Fruit fly (Drosophila melanogaster) whole organism, embryonic: Measurements from ENCODE around the gene mfas.

ENCODE experiments used
- CG10209 ChIP-seq: fragments of 200-800 bp; sonication (Bioruptor generic); optimal IDR thresholded peaks from 3 replicates; lab custom pipeline; 2017; ENCODE audit warnings: missing biosample characterization, mild to moderate bottlenecking, missing genetic modification characterization, missing genetic modification reagents
- CG1024 ChIP-seq: fragments of 200-800 bp; sonication (Bioruptor generic); IDR thresholded peaks from 2 replicates; pipeline ENCODE4 v1.3.6; 2022; ENCODE audit warnings: missing biosample characterization, missing genetic modification characterization
- CG13287 ChIP-seq: fragments of 200-800 bp; sonication (Bioruptor generic); IDR thresholded peaks from 2 replicates; pipeline ENCODE4 v1.3.6; 2022; ENCODE audit warnings: missing biosample characterization, missing genetic modification characterization; ENCODE audit not compliant: partially characterized antibody
- CG13775 ChIP-seq: fragments of 200-800 bp; sonication (Bioruptor generic); optimal IDR thresholded peaks from 3 replicates; lab custom pipeline; 2017; ENCODE audit warnings: missing biosample characterization, mild to moderate bottlenecking, missing genetic modification characterization
- CG13894 ChIP-seq: fragments of 200-800 bp; sonication (Bioruptor generic); optimal IDR thresholded peaks from 3 replicates; lab custom pipeline; 2018; ENCODE audit warnings: missing biosample characterization, mild to moderate bottlenecking, missing genetic modification characterization, moderate library complexity
- CG15269 ChIP-seq: fragments of 200-800 bp; sonication (Bioruptor generic); optimal IDR thresholded peaks from 2 replicates; lab custom pipeline; 2018; ENCODE audit warnings: missing biosample characterization, mild to moderate bottlenecking, missing genetic modification characterization, moderate library complexity
- CG1602 ChIP-seq: fragments of 200-800 bp; sonication (Bioruptor generic); optimal IDR thresholded peaks from 3 replicates; lab custom pipeline; 2016; ENCODE audit warnings: missing biosample characterization, missing genetic modification characterization
- CG3281 ChIP-seq: fragments of 200-800 bp; sonication (Bioruptor generic); optimal IDR thresholded peaks from 3 replicates; lab custom pipeline; 2017; ENCODE audit warnings: missing biosample characterization, mild to moderate bottlenecking, missing genetic modification characterization
- CG3838 ChIP-seq: fragments of 200-800 bp; sonication (Bioruptor generic); optimal IDR thresholded peaks from 3 replicates; lab custom pipeline; 2016; ENCODE audit warnings: missing biosample characterization, missing genetic modification characterization
- CG43689 ChIP-seq: fragments of 200-800 bp; sonication (Bioruptor generic); IDR thresholded peaks from 2 replicates; pipeline ENCODE4 v1.3.6; 2022; ENCODE audit warnings: missing biosample characterization, missing genetic modification characterization
- CG4707 ChIP-seq: fragments of 200-800 bp; sonication (Bioruptor generic); optimal IDR thresholded peaks from 2 replicates; lab custom pipeline; 2018; ENCODE audit warnings: missing biosample characterization, mild to moderate bottlenecking, missing genetic modification characterization, moderate library complexity
- CG5953 ChIP-seq: fragments of 200-800 bp; sonication (Bioruptor generic); IDR thresholded peaks from 2 replicates; pipeline ENCODE4 v1.3.6; 2022; ENCODE audit warnings: missing biosample characterization, missing genetic modification characterization
- CG6689 ChIP-seq: fragments of 200-800 bp; sonication (Bioruptor generic); IDR thresholded peaks from 2 replicates; pipeline ENCODE4 v1.3.6; 2022; ENCODE audit warnings: missing biosample characterization, missing genetic modification characterization
- CG6813 ChIP-seq: fragments of 200-800 bp; sonication (Bioruptor generic); optimal IDR thresholded peaks from 2 replicates; lab custom pipeline; 2017; ENCODE audit warnings: missing biosample characterization, missing genetic modification characterization, mild to moderate bottlenecking, moderate library complexity, missing genetic modification reagents
- CG7556 ChIP-seq: fragments of 200-800 bp; sonication (Bioruptor generic); optimal IDR thresholded peaks from 2 replicates; lab custom pipeline; 2017; ENCODE audit warnings: missing biosample characterization, mild to moderate bottlenecking, missing genetic modification characterization
- CG7786 ChIP-seq: fragments of 200-800 bp; sonication (Bioruptor generic); optimal IDR thresholded peaks from 2 replicates; lab custom pipeline; 2016; ENCODE audit warnings: missing biosample characterization, missing genetic modification characterization
- CG9876 ChIP-seq: fragments of 200-800 bp; sonication (Bioruptor generic); optimal IDR thresholded peaks from 2 replicates; lab custom pipeline; 2016; ENCODE audit warnings: missing biosample characterization, missing genetic modification characterization
- Camta ChIP-seq: fragments of 200-800 bp; sonication (Bioruptor generic); optimal IDR thresholded peaks from 2 replicates; lab custom pipeline; 2016; ENCODE audit warnings: missing biosample characterization, missing genetic modification characterization
- D ChIP-seq, 2 experiments: fragments of 200-800 bp in 1 of 2; fragments of >200 bp in 1 of 2; sonication (Bioruptor generic) in 1 of 2; optimal IDR thresholded peaks; 2 replicates in 1 of 2; 3 replicates in 1 of 2; lab custom pipeline; 2017; ENCODE audit warnings: mild to moderate bottlenecking in 1 of 2, missing biosample characterization in 1 of 2, missing genetic modification characterization in 1 of 2, missing genetic modification reagents in 1 of 2
- Deaf1 ChIP-seq: fragments of 200-800 bp; optimal IDR thresholded peaks from 3 replicates; lab custom pipeline; 2019; ENCODE audit warnings: missing biosample characterization, mild to moderate bottlenecking, missing genetic modification characterization, moderate library complexity
- Dip2 ChIP-seq: fragments of 200-800 bp; sonication (Bioruptor generic); IDR thresholded peaks from 2 replicates; pipeline ENCODE4 v1.3.6; 2022; ENCODE audit warnings: missing biosample characterization, missing genetic modification characterization
- HmgD ChIP-seq: fragments of 200-800 bp; sonication (Bioruptor generic); optimal IDR thresholded peaks from 3 replicates; lab custom pipeline; 2016; ENCODE audit warnings: missing biosample characterization, missing genetic modification characterization
- Hmx ChIP-seq: fragments of 200-800 bp; sonication (Bioruptor generic); optimal IDR thresholded peaks from 2 replicates; lab custom pipeline; 2016; ENCODE audit warnings: missing biosample characterization, missing genetic modification characterization
- MBD-R2 ChIP-seq: fragments of 200-800 bp; sonication (Bioruptor generic); IDR thresholded peaks from 2 replicates; pipeline ENCODE4 v1.3.6; 2022; ENCODE audit warnings: missing biosample characterization, missing genetic modification characterization
- MTF-1 ChIP-seq: fragments of 200-800 bp; sonication (Bioruptor generic); optimal IDR thresholded peaks from 2 replicates; lab custom pipeline; 2018; ENCODE audit warnings: missing biosample characterization, mild to moderate bottlenecking, missing genetic modification characterization, borderline replicate concordance
- Max ChIP-seq: fragments of 200-800 bp; sonication (Bioruptor generic); optimal IDR thresholded peaks from 2 replicates; lab custom pipeline; 2016; ENCODE audit warnings: missing biosample characterization, mild to moderate bottlenecking, missing genetic modification characterization
- Neu2 ChIP-seq: fragments of 200-800 bp; sonication (Bioruptor generic); optimal IDR thresholded peaks from 3 replicates; lab custom pipeline; 2016; ENCODE audit warnings: missing biosample characterization, missing genetic modification characterization, borderline replicate concordance
- Spps ChIP-seq: fragments of 200-800 bp; sonication (Bioruptor generic); optimal IDR thresholded peaks from 2 replicates; lab custom pipeline; 2018; ENCODE audit warnings: missing biosample characterization, mild to moderate bottlenecking, missing genetic modification characterization
- Usf ChIP-seq: fragments of 200-800 bp; sonication (Bioruptor generic); optimal IDR thresholded peaks from 2 replicates; lab custom pipeline; 2017; ENCODE audit warnings: missing genotype, missing biosample characterization, missing genetic modification characterization
- bcd ChIP-seq: fragments of 200-800 bp; sonication (Bioruptor generic); optimal IDR thresholded peaks from 2 replicates; lab custom pipeline; 2017; ENCODE audit warnings: missing biosample characterization, mild to moderate bottlenecking, missing genetic modification characterization
- cas ChIP-seq: fragments of 200-800 bp; sonication (Bioruptor generic); IDR thresholded peaks from 2 replicates; pipeline ENCODE4 v1.3.6; 2022; ENCODE audit warnings: missing biosample characterization, missing genetic modification characterization
- crp ChIP-seq, 2 experiments: fragments of 200-800 bp; sonication (Bioruptor generic); optimal IDR thresholded peaks; 2 replicates in 1 of 2; 3 replicates in 1 of 2; lab custom pipeline; 2017; ENCODE audit warnings: missing biosample characterization in 2 of 2, missing genetic modification characterization in 2 of 2, mild to moderate bottlenecking in 1 of 2, moderate library complexity in 1 of 2
- dati ChIP-seq: fragments of 200-800 bp; sonication (Bioruptor generic); IDR thresholded peaks from 2 replicates; pipeline ENCODE4 v1.3.6; 2022; ENCODE audit warnings: missing biosample characterization, missing genetic modification characterization
- dimm ChIP-seq: fragments of 200-800 bp; sonication (Bioruptor generic); IDR thresholded peaks from 2 replicates; pipeline ENCODE4 v1.3.6; 2022; ENCODE audit warnings: missing biosample characterization, missing genetic modification characterization
- dmrt99B ChIP-seq: fragments of 200-800 bp; sonication (Bioruptor generic); optimal IDR thresholded peaks from 2 replicates; lab custom pipeline; 2018; ENCODE audit warnings: missing biosample characterization, mild to moderate bottlenecking, missing genetic modification characterization, moderate library complexity
- en ChIP-seq: fragments of 200-800 bp; sonication (Bioruptor generic); optimal IDR thresholded peaks from 2 replicates; lab custom pipeline; 2016; ENCODE audit warnings: missing biosample characterization, missing genetic modification characterization
- fd96Cb ChIP-seq: fragments of 200-800 bp; sonication (Bioruptor generic); optimal IDR thresholded peaks from 2 replicates; lab custom pipeline; 2018; ENCODE audit warnings: missing biosample characterization, mild to moderate bottlenecking, missing genetic modification characterization, moderate library complexity
- her ChIP-seq: fragments of 200-800 bp; sonication (Bioruptor generic); optimal IDR thresholded peaks from 2 replicates; lab custom pipeline; 2016; ENCODE audit warnings: missing biosample characterization, missing genetic modification characterization
- nau ChIP-seq: fragments of 200-800 bp; sonication (Bioruptor generic); optimal IDR thresholded peaks from 3 replicates; lab custom pipeline; 2017; ENCODE audit warnings: missing biosample characterization, mild to moderate bottlenecking, missing genetic modification characterization, missing genetic modification reagents
- nmo ChIP-seq: fragments of 200-800 bp; sonication (Bioruptor generic); optimal IDR thresholded peaks from 2 replicates; lab custom pipeline; 2018; ENCODE audit warnings: missing biosample characterization, mild to moderate bottlenecking, missing genetic modification characterization, moderate library complexity
- ro ChIP-seq: fragments of 200-800 bp; sonication (Bioruptor generic); IDR thresholded peaks from 2 replicates; pipeline ENCODE4 v1.3.6; 2022; ENCODE audit warnings: missing biosample characterization, missing genetic modification characterization
- run ChIP-seq: fragments of 200-800 bp; sonication (Bioruptor generic); optimal IDR thresholded peaks from 3 replicates; lab custom pipeline; 2018; ENCODE audit warnings: missing biosample characterization, mild to moderate bottlenecking, missing genetic modification characterization
- salm ChIP-seq: fragments of 200-800 bp; sonication (Bioruptor generic); optimal IDR thresholded peaks from 2 replicates; lab custom pipeline; 2018; ENCODE audit warnings: missing biosample characterization, mild to moderate bottlenecking, missing genetic modification characterization
- sd ChIP-seq: fragments of 200-800 bp; sonication (Bioruptor generic); optimal IDR thresholded peaks from 3 replicates; lab custom pipeline; 2018; ENCODE audit warnings: missing biosample characterization, mild to moderate bottlenecking, missing genetic modification characterization, moderate library complexity
- stwl ChIP-seq: fragments of 200-800 bp; sonication (Bioruptor generic); optimal IDR thresholded peaks from 3 replicates; lab custom pipeline; 2018; ENCODE audit warnings: missing biosample characterization, mild to moderate bottlenecking, missing genetic modification characterization, moderate library complexity
- tap ChIP-seq: fragments of 200-800 bp; optimal IDR thresholded peaks from 3 replicates; lab custom pipeline; 2019; ENCODE audit warnings: missing biosample characterization, mild to moderate bottlenecking, missing genetic modification characterization, moderate library complexity
- tna ChIP-seq: fragments of 200-800 bp; sonication (Bioruptor generic); IDR thresholded peaks from 2 replicates; pipeline ENCODE4 v1.3.6; 2022; ENCODE audit warnings: missing biosample characterization, missing genetic modification characterization; ENCODE audit not compliant: partially characterized antibody
- tx ChIP-seq: fragments of 200-800 bp; sonication (Bioruptor generic); optimal IDR thresholded peaks from 2 replicates; lab custom pipeline; 2016; ENCODE audit warnings: missing biosample characterization, missing genetic modification characterization
- unpg ChIP-seq: fragments of 200-800 bp; sonication (Bioruptor generic); optimal IDR thresholded peaks from 3 replicates; lab custom pipeline; 2018; ENCODE audit warnings: missing biosample characterization, mild to moderate bottlenecking, missing genetic modification characterization, moderate library complexity

mfas gene

dm6 chr3R:11962739-11963214, 30.3 kb downstream of the mfas start, which contains the start of the genes CG3281 and aurA (continued):
- TF ChIP-seq tna (GFP tag; lab: Robert Waterston, UW) (peak; percentile 72), CG5953 (GFP tag; lab: Robert Waterston, UW) (no peak), cas (GFP tag; lab: Robert Waterston, UW) (peak; percentile 46; the same call in 1 of the 2 replicates), tap (tag; lab: Kevin White, UChicago) (no peak), MBD-R2 (GFP tag; lab: Robert Waterston, UW) (peak; percentile 71), Hmx (GFP tag; lab: Kevin White, UChicago) (peak; percentile 68), D (optimal IDR thresholded peaks at IDR 0.05; lab: Kevin White, UChicago) (no peak), D (GFP tag; optimal IDR thresholded peaks at IDR 0.05; lab: Kevin White, UChicago) (peak; percentile 38), CG4707 (GFP tag; lab: Kevin White, UChicago) (no peak), dati (GFP tag; lab: Robert Waterston, UW) (no peak), MTF-1 (GFP tag; lab: Kevin White, UChicago) (peak; percentile 7), salm (peak; percentile 15), CG3281 (peak; percentile 80), unpg (peak; percentile 62), nau (GFP tag; lab: Kevin White, UChicago) (no peak), CG10209 (peak; percentile 56), crp (GFP tag; optimal IDR thresholded peaks at IDR 0.05; lab: Kevin White, UChicago) (peak; percentile 94 to 96), CG6689 (GFP tag; lab: Robert Waterston, UW) (peak; percentile 35; the same call in 1 of the 2 replicates), en (no peak), HmgD (GFP tag; lab: Kevin White, UChicago) (peak; percentile 64), CG15269 (tag; lab: Kevin White, UChicago) (peak; percentile 64), CG7786 (GFP tag; lab: Kevin White, UChicago) (peak; percentile 82), Neu2 (GFP tag; lab: Kevin White, UChicago) (peak; percentile 28), ro (no peak), run (tag; lab: Kevin White, UChicago) (no peak), CG1602 (GFP tag; lab: Kevin White, UChicago) (peak; percentile 78), dmrt99B (tag; lab: Kevin White, UChicago) (no peak), CG13894 (tag; lab: Kevin White, UChicago) (peak; percentile 48), CG6813 (GFP tag; lab: Kevin White, UChicago) (no peak), dimm (GFP tag; lab: Robert Waterston, UW) (no peak), CG1024 (no peak), stwl (tag; lab: Kevin White, UChicago) (peak; percentile 92), tx (GFP tag; lab: Kevin White, UChicago) (peak; percentile 73), CG3838 (GFP tag; lab: Kevin White, UChicago) (peak; percentile 14), sd (tag; lab: Kevin White, UChicago) (peak; percentile 73), bcd (GFP tag; lab: Kevin White, UChicago) (peak; percentile 68), CG9876 (GFP tag; lab: Kevin White, UChicago) (peak; percentile 68), CG43689 (GFP tag; lab: Robert Waterston, UW) (no peak), CG13775 (peak; percentile 77), Camta (peak; percentile 69), Deaf1 (tag; lab: Kevin White, UChicago) (no peak), fd96Cb (tag; lab: Kevin White, UChicago) (peak; percentile 24), her (GFP tag; lab: Kevin White, UChicago) (peak; percentile 50), CG13287 (peak; percentile 97), Spps (tag; lab: Kevin White, UChicago) (peak; percentile 35), CG7556 (GFP tag; lab: Kevin White, UChicago) (peak; percentile 54), Max (peak; percentile 69), Dip2 (GFP tag; lab: Robert Waterston, UW) (no peak), nmo (GFP tag; lab: Kevin White, UChicago) (peak; percentile 88), Usf (GFP tag; lab: Kevin White, UChicago) (peak; percentile 31)
